Worm (Caenorhabditis elegans): ENCODE data around the gene T26A5.6.

The T26A5.6 gene

DNA sequence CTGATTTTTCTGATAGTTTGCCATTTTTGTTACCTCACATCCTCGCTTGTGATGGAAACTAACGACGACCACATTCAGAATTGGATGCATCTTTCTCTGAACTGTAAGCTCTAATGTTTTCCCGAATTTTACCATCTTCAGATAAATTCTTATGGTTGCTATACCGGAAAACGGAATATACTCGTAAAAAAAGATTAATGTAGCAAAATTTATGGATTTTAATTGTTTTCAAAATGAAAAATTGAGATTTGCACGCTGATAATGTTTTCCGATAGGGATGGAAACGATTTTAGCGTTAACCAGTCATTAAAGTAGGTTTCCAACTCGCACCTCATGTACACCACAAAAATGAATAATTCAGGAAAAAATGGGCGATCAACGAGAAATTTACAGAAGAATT lies at the start of gene T26A5.6:
TSS of gene T26A5.6 (minus strand) at position 101 of the 400 bp plus-strand sequence.
- TF ChIP-seq zim-3 (tag; optimal IDR thresholded peaks at IDR 0.05): no peak
- no peak for TF ChIP-seq aptf-2 (GFP tag; conservative IDR thresholded peaks at IDR 0.05)
- TF ChIP-seq F23B12.7 (tag; optimal IDR thresholded peaks at IDR 0.05; ENCODE audit: insufficient read depth): no peak
- TF ChIP-seq nhr-80 (tag; optimal IDR thresholded peaks at IDR 0.05): no peak
- no peak for TF ChIP-seq somi-1 (GFP tag; optimal IDR thresholded peaks at IDR 0.05)
- TF ChIP-seq lin-54 (GFP tag; optimal IDR thresholded peaks at IDR 0.05): no peak
- TF ChIP-seq F39B2.1 (GFP tag; IDR thresholded peaks at IDR 0.05): no peak
- no peak for TF ChIP-seq tbp1 (GFP tag; optimal IDR thresholded peaks at IDR 0.05)
- no peak for TF ChIP-seq egl-44 (GFP tag; IDR thresholded peaks at IDR 0.05)
- no peak for TF ChIP-seq ceh-79 (tag; optimal IDR thresholded peaks at IDR 0.05)
- TF ChIP-seq C06A6.2 (GFP tag; conservative IDR thresholded peaks at IDR 0.05): no peak
- TF ChIP-seq lag-1 (GFP tag; IDR thresholded peaks at IDR 0.05): no peak
- no peak for TF ChIP-seq fkh-3 (tag; optimal IDR thresholded peaks at IDR 0.05)
- no peak for TF ChIP-seq B0336.3 (GFP tag; IDR thresholded peaks at IDR 0.05)
- TF ChIP-seq nhr-90 (tag; optimal IDR thresholded peaks at IDR 0.05): no peak
- no peak for TF ChIP-seq nfyb-1 (GFP tag; IDR thresholded peaks at IDR 0.05)
- TF ChIP-seq attf-3 (GFP tag; conservative IDR thresholded peaks at IDR 0.05): no peak
- TF ChIP-seq ZK185.1 (tag; optimal IDR thresholded peaks at IDR 0.05; ENCODE audit: poor library complexity, severe bottlenecking): no peak
- no peak for TF ChIP-seq ztf-22 (GFP tag; optimal IDR thresholded peaks at IDR 0.05)

DNA sequence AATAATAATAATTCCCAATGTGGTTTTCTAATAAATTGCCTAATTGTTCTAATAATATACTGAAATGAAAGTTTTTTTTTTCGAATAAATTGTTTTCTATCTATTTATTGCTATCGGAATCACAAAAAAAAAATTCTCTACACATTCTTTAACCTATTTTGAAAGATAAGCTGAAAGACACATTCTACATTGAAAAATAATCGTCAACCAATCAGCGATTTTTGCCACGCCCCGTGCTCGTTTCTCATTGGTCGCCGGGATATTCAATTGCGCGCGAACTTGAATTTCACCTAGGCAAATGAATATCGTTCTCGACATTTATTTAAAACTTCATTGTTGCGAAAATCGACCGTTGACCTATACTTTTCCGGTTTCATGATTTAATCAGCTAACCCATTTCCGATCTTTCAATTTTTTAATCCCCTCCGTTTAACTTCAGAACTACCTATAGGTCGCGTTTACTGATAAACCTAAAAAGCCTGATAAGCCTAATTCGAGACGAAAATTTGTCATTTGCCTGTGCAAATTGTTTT lies 49.6 kb upstream of the T26A5.6 start, which contains the start of gene F23F12.3:
TSS of gene F23F12.3 (plus strand) at position 483 of the 533 bp plus-strand sequence.
- TF ChIP-seq nfya-1 (tag; optimal IDR thresholded peaks at IDR 0.05; ENCODE audit: borderline replicate concordance, insufficient read depth): no peak
- no peak for TF ChIP-seq cebp-1 (GFP tag; IDR thresholded peaks at IDR 0.05)
- no peak for TF ChIP-seq cebp-1 (tag; optimal IDR thresholded peaks at IDR 0.05)
- no peak for TF ChIP-seq snpc-4 (GFP tag; optimal IDR thresholded peaks at IDR 0.05)
- TF ChIP-seq snpc-4 (tag; optimal IDR thresholded peaks at IDR 0.05): no peak
- no peak for TF ChIP-seq him-1 (tag; optimal IDR thresholded peaks at IDR 0.05)
- no peak for TF ChIP-seq hlh-26 (GFP tag; conservative IDR thresholded peaks at IDR 0.05)
- TF ChIP-seq chd-7 (tag; optimal IDR thresholded peaks at IDR 0.05): no peak
- TF ChIP-seq atf-7 (tag; optimal IDR thresholded peaks at IDR 0.05): no peak
- TF ChIP-seq ceh-40 (GFP tag; IDR thresholded peaks at IDR 0.05): no peak
- TF ChIP-seq sdz-38 (tag; optimal IDR thresholded peaks at IDR 0.05): no peak
- TF ChIP-seq F52B5.7 (tag; optimal IDR thresholded peaks at IDR 0.05): no peak
- no peak for TF ChIP-seq attf-5 (GFP tag; optimal IDR thresholded peaks at IDR 0.05)
- no peak for TF ChIP-seq ztf-22 (GFP tag; optimal IDR thresholded peaks at IDR 0.05)
- no peak for TF ChIP-seq ama-1 (optimal IDR thresholded peaks at IDR 0.05)
- TF ChIP-seq ama-1 (GFP tag; optimal IDR thresholded peaks at IDR 0.05): no peak
- TF ChIP-seq C06A6.2 (GFP tag; conservative IDR thresholded peaks at IDR 0.05): no peak
- no peak for TF ChIP-seq bed-1 (GFP tag; IDR thresholded peaks at IDR 0.05)

DNA sequence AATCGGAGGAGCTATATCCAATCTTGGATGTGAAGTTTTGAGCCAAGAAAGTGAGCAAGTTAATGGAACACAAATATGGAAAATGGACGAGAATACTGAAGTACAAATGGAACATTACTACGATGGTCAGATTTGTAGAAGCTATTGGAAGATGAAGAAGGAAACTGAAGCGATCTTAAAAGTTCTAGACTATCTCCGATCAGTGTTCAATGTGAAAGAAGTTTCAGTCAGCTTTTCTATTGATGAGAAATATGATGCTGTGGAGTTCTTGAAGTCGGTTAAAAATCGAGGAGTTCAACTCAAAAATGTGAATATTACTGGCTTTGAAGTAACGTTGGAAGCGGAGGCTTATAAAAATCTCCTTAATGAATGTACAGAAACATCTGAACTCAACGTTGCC lies 48.6 kb upstream of the T26A5.6 start:
- no peak for TF ChIP-seq Y56A3A.18 (GFP tag; IDR thresholded peaks at IDR 0.05)
- no peak for TF ChIP-seq B0019.2 (GFP tag; conservative IDR thresholded peaks at IDR 0.05)
- TF ChIP-seq ztf-22 (GFP tag; optimal IDR thresholded peaks at IDR 0.05): no peak
- TF ChIP-seq lin-40 (tag; optimal IDR thresholded peaks at IDR 0.05): no peak
- no peak for TF ChIP-seq madf-10 (tag; optimal IDR thresholded peaks at IDR 0.05)
